Fruit fly (Drosophila melanogaster): ENCODE results near the gene Or10a.
A peak's percentile ranks its signal among the peaks of the same experiment; 100 is the strongest.

The Or10a gene

DNA sequence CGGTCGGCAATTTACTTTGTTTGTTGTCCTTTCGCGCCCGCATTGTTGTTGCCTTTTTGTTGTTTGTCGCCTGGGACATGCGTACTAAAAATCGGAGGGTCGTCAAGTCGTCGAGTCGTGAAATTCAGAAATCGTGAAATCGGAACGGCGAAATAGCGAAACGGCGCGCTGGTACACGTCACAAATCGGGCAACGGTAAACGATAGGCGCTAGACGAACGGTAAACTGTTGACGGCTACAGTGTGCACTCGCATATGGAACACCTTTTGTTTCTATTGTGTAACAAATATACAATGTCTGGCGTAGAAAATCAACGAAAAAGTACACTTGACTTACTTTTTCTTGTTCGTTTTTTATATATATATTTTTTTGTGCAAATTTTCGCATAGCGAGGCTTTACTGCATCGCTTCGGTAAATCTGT, 33.2 kb downstream of the Or10a start:
- no peak for TF ChIP-seq emc (GFP tag; optimal IDR thresholded peaks at IDR 0.05)
- peak; percentile 54; the same call in 2 of the 3 replicates for TF ChIP-seq CG14050 (GFP tag; IDR thresholded peaks at IDR 0.05)
- no peak for TF ChIP-seq h (optimal IDR thresholded peaks at IDR 0.05)
- TF ChIP-seq kay (GFP tag; optimal IDR thresholded peaks at IDR 0.05): peak; percentile 55
- no peak for TF ChIP-seq CG8290 (GFP tag; optimal IDR thresholded peaks at IDR 0.05)
- peak in 1 of 2 experiments; percentile 47 for TF ChIP-seq CG8290 (tag; optimal IDR thresholded peaks at IDR 0.05)
- peak; percentile 72 for TF ChIP-seq CG14667 (GFP tag; IDR thresholded peaks at IDR 0.05)
- TF ChIP-seq D19A (tag; optimal IDR thresholded peaks at IDR 0.05): peak; percentile 2
- no peak for TF ChIP-seq gt (GFP tag; IDR thresholded peaks at IDR 0.05)
- TF ChIP-seq Doc2 (GFP tag; IDR thresholded peaks at IDR 0.05): no peak
- peak; percentile 16 for TF ChIP-seq tap (tag; optimal IDR thresholded peaks at IDR 0.05)
- TF ChIP-seq Meics (GFP tag; optimal IDR thresholded peaks at IDR 0.05): peak; percentile 86
- TF ChIP-seq CG1603 (tag; optimal IDR thresholded peaks at IDR 0.05): no peak
- peak; percentile 62 for TF ChIP-seq CG4404 (GFP tag; IDR thresholded peaks at IDR 0.05)
- no peak for TF ChIP-seq lola (GFP tag; optimal IDR thresholded peaks at IDR 0.05)
- TF ChIP-seq CG3163 (GFP tag; optimal IDR thresholded peaks at IDR 0.05): no peak
- TF ChIP-seq CG8281 (tag; optimal IDR thresholded peaks at IDR 0.05): peak; percentile 42
- peak; percentile 33 for TF ChIP-seq CG4328 (GFP tag; optimal IDR thresholded peaks at IDR 0.05)
- TF ChIP-seq CG31388 (GFP tag; optimal IDR thresholded peaks at IDR 0.05): no peak
- no peak for TF ChIP-seq fd102C (GFP tag; optimal IDR thresholded peaks at IDR 0.05)
- TF ChIP-seq Opbp (GFP tag; IDR thresholded peaks at IDR 0.05; ENCODE audit: partially characterized antibody): no peak
- TF ChIP-seq CG32772 (GFP tag; IDR thresholded peaks at IDR 0.05): peak; percentile 62; the same call in 1 of the 2 replicates
- TF ChIP-seq CG9797 (GFP tag; optimal IDR thresholded peaks at IDR 0.05): no peak
- peak; percentile 8 for TF ChIP-seq mirr (GFP tag; optimal IDR thresholded peaks at IDR 0.05)
- TF ChIP-seq CG17568 (GFP tag; optimal IDR thresholded peaks at IDR 0.05): peak; percentile 44
- TF ChIP-seq z (GFP tag; IDR thresholded peaks at IDR 0.05): no peak
- no peak for TF ChIP-seq Sry-δ (GFP tag; optimal IDR thresholded peaks at IDR 0.05)
- TF ChIP-seq CG12942 (GFP tag; optimal IDR thresholded peaks at IDR 0.05): peak; percentile 43
- peak; percentile 67 for TF ChIP-seq cwo (GFP tag; optimal IDR thresholded peaks at IDR 0.05)
- TF ChIP-seq ttk (GFP tag; IDR thresholded peaks at IDR 0.05): peak; percentile 51; the same call in 1 of the 2 replicates
- TF ChIP-seq ind (GFP tag; optimal IDR thresholded peaks at IDR 0.05): peak; percentile 75
- TF ChIP-seq CG15514 (GFP tag; optimal IDR thresholded peaks at IDR 0.05): peak; percentile 68
- TF ChIP-seq CG6813 (GFP tag; optimal IDR thresholded peaks at IDR 0.05): peak; percentile 68
- peak; percentile 70 for TF ChIP-seq slou (GFP tag; optimal IDR thresholded peaks at IDR 0.05)
- peak; percentile 31 for TF ChIP-seq slp2 (GFP tag; optimal IDR thresholded peaks at IDR 0.05)
- no peak for TF ChIP-seq bigmax (GFP tag; optimal IDR thresholded peaks at IDR 0.05)
- TF ChIP-seq CG14965 (GFP tag; optimal IDR thresholded peaks at IDR 0.05; ENCODE audit: borderline replicate concordance): no peak
- TF ChIP-seq peb (GFP tag; IDR thresholded peaks at IDR 0.05): no peak
- TF ChIP-seq Taf1 (GFP tag; IDR thresholded peaks at IDR 0.05): peak; percentile 84
- no peak for TF ChIP-seq pita (GFP tag; optimal IDR thresholded peaks at IDR 0.05)
- peak; percentile 71 for TF ChIP-seq E2f1 (GFP tag; IDR thresholded peaks at IDR 0.05)
- TF ChIP-seq cato (GFP tag; optimal IDR thresholded peaks at IDR 0.05; ENCODE audit: borderline replicate concordance): no peak
- peak; percentile 78 for TF ChIP-seq mam (GFP tag; optimal IDR thresholded peaks at IDR 0.05)
- TF ChIP-seq Deaf1 (tag; optimal IDR thresholded peaks at IDR 0.05): peak; percentile 68
- TF ChIP-seq Myb (GFP tag; optimal IDR thresholded peaks at IDR 0.05): peak; percentile 36
- TF ChIP-seq unc-4 (GFP tag; IDR thresholded peaks at IDR 0.05; ENCODE audit: partially characterized antibody): no peak
- peak; percentile 61; the same call in 1 of the 2 replicates for TF ChIP-seq Poxn (GFP tag; IDR thresholded peaks at IDR 0.05)
- TF ChIP-seq fu2 (GFP tag; optimal IDR thresholded peaks at IDR 0.05): peak; percentile 9
- peak; percentile 62 to 63 for TF ChIP-seq dpn (GFP tag; optimal IDR thresholded peaks at IDR 0.05)
- TF ChIP-seq CG13775 (GFP tag; optimal IDR thresholded peaks at IDR 0.05): peak; percentile 57
- TF ChIP-seq CG2199 (GFP tag; IDR thresholded peaks at IDR 0.05): no peak
- TF ChIP-seq Drgx (GFP tag; IDR thresholded peaks at IDR 0.05): peak; percentile 66
